Fruit fly (Drosophila melanogaster) whole organism, wandering third instar larva: ENCODE data around the gene dpr9.

Source experiments
- Abd-B ChIP-seq: fragments of >200 bp; optimal IDR thresholded peaks from 2 replicates; lab custom pipeline; 2017; ENCODE audit warnings: missing biosample characterization, missing genetic modification characterization
- CG32264 ChIP-seq: fragments of 200-800 bp; sonication (Bioruptor generic); optimal IDR thresholded peaks from 2 replicates; lab custom pipeline; 2016; ENCODE audit warnings: missing biosample characterization, missing genetic modification characterization
- CG9705 ChIP-seq: fragments of 200-800 bp; sonication (Bioruptor generic); optimal IDR thresholded peaks from 2 replicates; lab custom pipeline; 2018; ENCODE audit warnings: missing biosample characterization, mild to moderate bottlenecking, missing genetic modification characterization
- CrebA ChIP-seq: fragments of 200-800 bp; sonication (Bioruptor generic); optimal IDR thresholded peaks from 2 replicates; lab custom pipeline; 2016; ENCODE audit warnings: missing biosample characterization, mild to moderate bottlenecking, missing genetic modification characterization, borderline replicate concordance
- Dfd ChIP-seq: fragments of >200 bp; optimal IDR thresholded peaks from 2 replicates; lab custom pipeline; 2017; ENCODE audit warnings: missing biosample characterization, missing genetic modification characterization
- Dif ChIP-seq: fragments of 200-275, 200-300 bp; sonication (Bioruptor generic); optimal IDR thresholded peaks from 2 replicates; lab custom pipeline; 2018; ENCODE audit warnings: missing biosample characterization, missing genetic modification characterization; ENCODE audit not compliant: partially characterized antibody
- GATAd ChIP-seq: sonication (Bioruptor generic); optimal IDR thresholded peaks from 2 replicates; lab custom pipeline; 2016; ENCODE audit warnings: missing biosample characterization, missing genetic modification characterization
- HLH106 ChIP-seq: fragments of 200-800 bp; optimal IDR thresholded peaks from 3 replicates; lab custom pipeline; 2019; ENCODE audit warnings: missing biosample characterization, mild to moderate bottlenecking, missing genetic modification characterization, moderate library complexity
- Hnf4 ChIP-seq: fragments of 200-800 bp; sonication (Bioruptor generic); optimal IDR thresholded peaks from 2 replicates; lab custom pipeline; 2016; ENCODE audit warnings: missing biosample characterization, mild to moderate bottlenecking, missing genetic modification characterization
- Hr78 ChIP-seq: fragments of >200 bp; optimal IDR thresholded peaks from 2 replicates; lab custom pipeline; 2017; ENCODE audit warnings: missing biosample characterization, missing genetic modification characterization
- Hr83 ChIP-seq: fragments of 200-300 bp; sonication (Bioruptor generic); optimal IDR thresholded peaks from 2 replicates; lab custom pipeline; 2016; ENCODE audit warnings: missing biosample characterization, mild to moderate bottlenecking, missing genetic modification characterization, moderate library complexity; ENCODE audit not compliant: poor library complexity, severe bottlenecking
- Jra ChIP-seq: sonication (Bioruptor generic); optimal IDR thresholded peaks from 2 replicates; lab custom pipeline; 2016; ENCODE audit warnings: missing biosample characterization, missing genetic modification characterization
- Mio ChIP-seq: sonication (Bioruptor generic); optimal IDR thresholded peaks from 2 replicates; lab custom pipeline; 2016; ENCODE audit warnings: missing biosample characterization, missing genetic modification characterization
- Myc ChIP-seq: fragments of >200 bp; optimal IDR thresholded peaks from 2 replicates; lab custom pipeline; 2017
- N ChIP-seq: fragments of >200 bp; optimal IDR thresholded peaks from 2 replicates; lab custom pipeline; 2018; ENCODE audit warnings: missing biosample characterization, missing external identifiers, missing genetic modification characterization
- OdsH ChIP-seq: fragments of 200-800 bp; sonication (Bioruptor generic); optimal IDR thresholded peaks from 2 replicates; lab custom pipeline; 2016; ENCODE audit warnings: missing biosample characterization, mild to moderate bottlenecking, missing genetic modification characterization
- Rel ChIP-seq, 2 experiments: fragments of 200-800 bp; sonication (Bioruptor generic) in 1 of 2; optimal IDR thresholded peaks; 2 replicates in 1 of 2; 3 replicates in 1 of 2; lab custom pipeline; 2016 to 2019; ENCODE audit warnings: mild to moderate bottlenecking in 2 of 2, missing biosample characterization in 2 of 2, missing genetic modification characterization in 2 of 2, moderate library complexity in 1 of 2
- Sp1 ChIP-seq: fragments of 200-800 bp; sonication (Bioruptor generic); optimal IDR thresholded peaks from 3 replicates; lab custom pipeline; 2019; ENCODE audit warnings: missing biosample characterization, mild to moderate bottlenecking, missing genetic modification characterization, moderate library complexity
- Vsx2 ChIP-seq: fragments of 200-300, 225-300 bp; sonication (Bioruptor generic); optimal IDR thresholded peaks from 2 replicates; lab custom pipeline; 2018; ENCODE audit warnings: missing biosample characterization, missing genetic modification characterization; ENCODE audit not compliant: partially characterized antibody
- brk ChIP-seq: fragments of 200-800 bp; sonication (Bioruptor generic); optimal IDR thresholded peaks from 2 replicates; lab custom pipeline; 2016; ENCODE audit warnings: missing biosample characterization, mild to moderate bottlenecking, missing genetic modification characterization
- dmrt93B ChIP-seq: fragments of 200-800 bp; sonication (Bioruptor generic); optimal IDR thresholded peaks from 2 replicates; lab custom pipeline; 2018; ENCODE audit warnings: missing biosample characterization, mild to moderate bottlenecking, missing genetic modification characterization
- ey ChIP-seq: fragments of 200-800 bp; sonication (Bioruptor generic); optimal IDR thresholded peaks from 2 replicates; lab custom pipeline; 2016; ENCODE audit warnings: missing biosample characterization, missing genetic modification characterization
- foxo ChIP-seq, 2 experiments: fragments of 200-800 bp; sonication (Bioruptor generic); optimal IDR thresholded peaks; 2 replicates in 1 of 2; 3 replicates in 1 of 2; lab custom pipeline; 2016 to 2017; ENCODE audit warnings: missing biosample characterization in 2 of 2, missing genetic modification characterization in 2 of 2
- fru ChIP-seq: fragments of 200-800 bp; sonication (Bioruptor generic); optimal IDR thresholded peaks from 3 replicates; lab custom pipeline; 2016; ENCODE audit warnings: missing biosample characterization, mild to moderate bottlenecking, missing genetic modification characterization
- h ChIP-seq: fragments of 200-800 bp; sonication (Bioruptor generic); optimal IDR thresholded peaks from 3 replicates; lab custom pipeline; 2016; ENCODE audit warnings: missing biosample characterization, mild to moderate bottlenecking, missing genetic modification characterization
- jim ChIP-seq: fragments of 175-275, 200-325 bp; sonication (Bioruptor generic); optimal IDR thresholded peaks from 2 replicates; lab custom pipeline; 2016; ENCODE audit warnings: missing biosample characterization, mild to moderate bottlenecking, missing genetic modification characterization
- lola ChIP-seq: fragments of >200 bp; optimal IDR thresholded peaks from 2 replicates; lab custom pipeline; 2017; ENCODE audit warnings: missing biosample characterization, missing genetic modification characterization
- rgr ChIP-seq: fragments of 200-800 bp; sonication (Bioruptor generic); optimal IDR thresholded peaks from 3 replicates; lab custom pipeline; 2016; ENCODE audit warnings: missing biosample characterization, mild to moderate bottlenecking, missing genetic modification characterization
- sage ChIP-seq: fragments of 200-800 bp; sonication (Bioruptor generic); optimal IDR thresholded peaks from 2 replicates; lab custom pipeline; 2016; ENCODE audit warnings: missing biosample characterization, mild to moderate bottlenecking, missing genetic modification characterization
- sv ChIP-seq: fragments of 200-800 bp; sonication (Bioruptor generic); optimal IDR thresholded peaks from 3 replicates; lab custom pipeline; 2016; ENCODE audit warnings: missing biosample characterization, missing genetic modification characterization
- tai ChIP-seq: sonication (Bioruptor generic); optimal IDR thresholded peaks from 2 replicates; lab custom pipeline; 2016; ENCODE audit warnings: missing biosample characterization, missing genetic modification characterization
- usp ChIP-seq: fragments of >200 bp; optimal IDR thresholded peaks from 2 replicates; lab custom pipeline; 2017; ENCODE audit warnings: missing biosample characterization, missing genetic modification characterization
- woc ChIP-seq: sonication (Bioruptor generic); optimal IDR thresholded peaks from 2 replicates; lab custom pipeline; 2016; ENCODE audit warnings: missing biosample characterization, mild to moderate bottlenecking, missing genetic modification characterization

The dpr9 gene

dm6 chr3R:15089922-15090261 is 12.9 kb upstream of the dpr9 start:
- TF ChIP-seq OdsH (GFP tag; lab: Kevin White, UChicago) (peak; percentile 12), sage (GFP tag; lab: Kevin White, UChicago) (peak; percentile 29), dmrt93B (GFP tag; lab: Kevin White, UChicago) (no peak), N (GFP tag; lab: Kevin White, UChicago) (no peak), CG32264 (no peak), Vsx2 (GFP tag; lab: Kevin White, UChicago) (no peak), ey (GFP tag; lab: Kevin White, UChicago) (peak; percentile 40), sv (GFP tag; lab: Kevin White, UChicago) (no peak), woc (GFP tag; lab: Kevin White, UChicago) (no peak), CG9705 (GFP tag; lab: Kevin White, UChicago) (no peak), Sp1 (GFP tag; lab: Kevin White, UChicago) (peak; percentile 11), tai (no peak), rgr (GFP tag; lab: Kevin White, UChicago) (peak; percentile 34), h (peak; percentile 32), HLH106 (tag; lab: Kevin White, UChicago) (peak; percentile 22), GATAd (GFP tag; lab: Kevin White, UChicago) (no peak), Jra (GFP tag; lab: Kevin White, UChicago) (no peak), Hr78 (GFP tag; lab: Kevin White, UChicago) (no peak), foxo (GFP tag; optimal IDR thresholded peaks at IDR 0.05; lab: Kevin White, UChicago) (peak in 1 of 2 experiments; percentile 48), fru (peak; percentile 41), brk (no peak), Dif (GFP tag; lab: Kevin White, UChicago) (no peak)

dm6 chr3R:15089250-15089921 is 12.4 kb upstream of the dpr9 start:
- TF ChIP-seq rgr (GFP tag; lab: Kevin White, UChicago) (no peak), Vsx2 (GFP tag; lab: Kevin White, UChicago) (no peak), h (no peak), CG32264 (no peak), Abd-B (GFP tag; lab: Kevin White, UChicago) (no peak), Dfd (GFP tag; lab: Kevin White, UChicago) (no peak), Hr83 (GFP tag; lab: Kevin White, UChicago) (no peak), HLH106 (tag; lab: Kevin White, UChicago) (no peak), N (GFP tag; lab: Kevin White, UChicago) (no peak), Mio (no peak), CrebA (GFP tag; lab: Kevin White, UChicago) (no peak), Myc (lab: Kevin White, UChicago) (no peak), Hnf4 (GFP tag; lab: Kevin White, UChicago) (no peak), ey (GFP tag; lab: Kevin White, UChicago) (no peak), usp (GFP tag; lab: Kevin White, UChicago) (no peak), woc (GFP tag; lab: Kevin White, UChicago) (no peak), GATAd (GFP tag; lab: Kevin White, UChicago) (no peak), Hr78 (GFP tag; lab: Kevin White, UChicago) (no peak), jim (GFP tag; lab: Kevin White, UChicago) (no peak)

- TF ChIP-seq Hnf4 (GFP tag; lab: Kevin White, UChicago), result no peak
- no peak for TF ChIP-seq Mio
- TF ChIP-seq CrebA (GFP tag; lab: Kevin White, UChicago), result no peak
- no peak for TF ChIP-seq Hr78 (GFP tag; lab: Kevin White, UChicago)
- no peak for TF ChIP-seq rgr (GFP tag; lab: Kevin White, UChicago)
- TF ChIP-seq Rel (GFP tag; optimal IDR thresholded peaks at IDR 0.05; lab: Kevin White, UChicago), result no peak
- peak; percentile 37 for TF ChIP-seq Rel (tag; optimal IDR thresholded peaks at IDR 0.05; lab: Kevin White, UChicago)
- TF ChIP-seq lola (GFP tag; lab: Kevin White, UChicago), result no peak
- TF ChIP-seq sage (GFP tag; lab: Kevin White, UChicago), result no peak
Measured at dm6 chr3R:15088258-15088657, 11.3 kb upstream of the dpr9 start.
